Worm (Caenorhabditis elegans): ENCODE results near the gene rpl-7A.

ce11 chrIV:4413114-4413513 lies 22.7 kb upstream of the rpl-7A start:
- TF ChIP-seq hnd-1 (tag; optimal IDR thresholded peaks at IDR 0.05) (no peak), sea-1 (GFP tag; conservative IDR thresholded peaks at IDR 0.05) (no peak), ama-1 (optimal IDR thresholded peaks at IDR 0.05) (no peak), tra-4 (tag; optimal IDR thresholded peaks at IDR 0.05) (no peak), ets-7 (tag; optimal IDR thresholded peaks at IDR 0.05) (no peak), flt-1 (GFP tag; IDR thresholded peaks at IDR 0.05) (no peak), B0310.2 (tag; optimal IDR thresholded peaks at IDR 0.05) (no peak), scrt-1 (GFP tag; IDR thresholded peaks at IDR 0.05) (no peak)

All from whole organism, early embryonic.